Worm (Caenorhabditis elegans) whole organism, L1 larva: ENCODE results near the gene sri-28.
A peak's percentile ranks its signal among the peaks of the same experiment; 100 is the strongest.

Experiments
- C34B4.2 ChIP-seq: sonication (generic microtip); optimal IDR thresholded peaks from 2 replicates; lab custom pipeline; 2017; ENCODE audit warnings: mild to moderate bottlenecking, missing genetic modification characterization, missing compliant biosample characterization
- aha-1 ChIP-seq: fragments of 150-350 bp; optimal IDR thresholded peaks from 2 replicates; lab custom pipeline; 2014; ENCODE audit warnings: missing biosample characterization, missing genetic modification characterization
- aly-2 ChIP-seq: fragments of 150-350 bp; optimal IDR thresholded peaks from 2 replicates; lab custom pipeline; 2014; ENCODE audit warnings: missing biosample characterization, missing genetic modification characterization
- blmp-1 ChIP-seq: fragments of 150-350 bp; optimal IDR thresholded peaks from 2 replicates; lab custom pipeline; 2014; ENCODE audit warnings: missing biosample characterization, missing genetic modification characterization
- ces-1 ChIP-seq: fragments of 150-350 bp; optimal IDR thresholded peaks from 2 replicates; lab custom pipeline; 2014; ENCODE audit warnings: missing biosample characterization, missing genetic modification reagents, missing genetic modification characterization
- dpl-1 ChIP-seq, 3 experiments: fragments of 150-350 bp in 2 of 3; sonication (generic microtip) in 1 of 3; optimal IDR thresholded peaks; 2 replicates each; lab custom pipeline; 2014 to 2017; ENCODE audit warnings: missing biosample characterization in 3 of 3, missing genetic modification characterization in 3 of 3, missing genetic modification reagents in 3 of 3
- efl-1 ChIP-seq, 4 experiments: fragments of 150-350 bp; optimal IDR thresholded peaks in 3 of 4; peaks in 1 of 4; 1 replicate in 1 of 4; 2 replicates in 3 of 4; lab custom pipeline; 2014; ENCODE audit warnings: missing biosample characterization in 2 of 4, missing genetic modification characterization in 2 of 4, missing genetic modification reagents in 2 of 4
- efl-3 ChIP-seq: fragments of 200-800 bp; sonication (Bioruptor generic); optimal IDR thresholded peaks from 2 replicates; lab custom pipeline; 2018; ENCODE audit warnings: mild to moderate bottlenecking, missing genetic modification characterization, missing compliant biosample characterization
- egl-27 ChIP-seq, 2 experiments: fragments of 150-350 bp in 1 of 2; sonication (generic microtip); optimal IDR thresholded peaks; 3 replicates each; lab custom pipeline; 2017 to 2018; ENCODE audit warnings: missing biosample characterization in 2 of 2, missing genetic modification characterization in 2 of 2, missing genetic modification reagents in 2 of 2
- elt-2 ChIP-seq: sonication (generic microtip); optimal IDR thresholded peaks from 2 replicates; lab custom pipeline; 2016; ENCODE audit warnings: missing genetic modification characterization, mild to moderate bottlenecking, inconsistent platforms, missing compliant biosample characterization, missing genetic modification reagents
- ets-5 ChIP-seq: fragments of 200-800 bp; sonication (Bioruptor generic); IDR thresholded peaks from 2 replicates; pipeline ENCODE4 v1.3.6; 2022; ENCODE audit warnings: missing genetic modification characterization, missing compliant biosample characterization
- fkh-8 ChIP-seq: sonication (generic microtip); optimal IDR thresholded peaks from 2 replicates; lab custom pipeline; 2016; ENCODE audit warnings: mild to moderate bottlenecking, missing genetic modification characterization, missing compliant biosample characterization
- fos-1 ChIP-seq: fragments of 150-350 bp; optimal IDR thresholded peaks from 2 replicates; lab custom pipeline; 2014; ENCODE audit warnings: missing biosample characterization, missing genetic modification characterization
- hlh-4 ChIP-seq: sonication (generic microtip); optimal IDR thresholded peaks from 2 replicates; lab custom pipeline; 2016; ENCODE audit warnings: mild to moderate bottlenecking, missing genetic modification characterization, missing compliant biosample characterization
- lin-13 ChIP-seq: fragments of 150-350 bp; optimal IDR thresholded peaks from 2 replicates; lab custom pipeline; 2014; ENCODE audit warnings: missing biosample characterization, missing genetic modification reagents, missing genetic modification characterization
- lin-35 ChIP-seq, 2 experiments: fragments of 150-350 bp; optimal IDR thresholded peaks; 2 replicates each; lab custom pipeline; 2014; ENCODE audit warnings: missing biosample characterization in 2 of 2, missing genetic modification characterization in 2 of 2, missing genetic modification reagents in 2 of 2
- lin-39 ChIP-seq: fragments of 150-350 bp; optimal IDR thresholded peaks from 2 replicates; lab custom pipeline; 2014; ENCODE audit warnings: missing biosample characterization, missing genetic modification reagents, missing genetic modification characterization
- mab-9 ChIP-seq: fragments of 200-800 bp; sonication (Bioruptor generic); IDR thresholded peaks from 2 replicates; pipeline ENCODE4 v1.3.6; 2022; ENCODE audit warnings: missing genetic modification reagents, missing genetic modification characterization, missing compliant biosample characterization
- mdl-1 ChIP-seq, 2 experiments: fragments of 150-350 bp; optimal IDR thresholded peaks; 2 replicates each; lab custom pipeline; 2014 to 2017; ENCODE audit warnings: missing biosample characterization in 2 of 2, missing genetic modification characterization in 2 of 2, inconsistent platforms in 1 of 2
- nhr-11 ChIP-seq: fragments of 150-350 bp; optimal IDR thresholded peaks from 2 replicates; lab custom pipeline; 2014; ENCODE audit warnings: missing biosample characterization, missing genetic modification characterization
- nhr-28 ChIP-seq: fragments of 150-350 bp; optimal IDR thresholded peaks from 2 replicates; lab custom pipeline; 2014; ENCODE audit warnings: missing biosample characterization, missing genetic modification characterization
- nhr-47 ChIP-seq: sonication (generic microtip); optimal IDR thresholded peaks from 2 replicates; lab custom pipeline; 2016; ENCODE audit warnings: mild to moderate bottlenecking, missing genetic modification characterization, moderate library complexity, missing compliant biosample characterization
- nhr-71 ChIP-seq: sonication (generic microtip); optimal IDR thresholded peaks from 2 replicates; lab custom pipeline; 2016; ENCODE audit warnings: mild to moderate bottlenecking, missing genetic modification characterization, moderate library complexity, missing compliant biosample characterization
- pax-3 ChIP-seq: fragments of 200-800 bp; sonication (Bioruptor generic); optimal IDR thresholded peaks from 2 replicates; lab custom pipeline; 2018; ENCODE audit warnings: mild to moderate bottlenecking, missing genetic modification characterization, moderate library complexity, missing compliant biosample characterization
- skn-1 ChIP-seq: fragments of 150-350 bp; optimal IDR thresholded peaks from 2 replicates; lab custom pipeline; 2014; ENCODE audit warnings: missing biosample characterization, missing genetic modification characterization
- snu-23 ChIP-seq: sonication (generic microtip); optimal IDR thresholded peaks from 2 replicates; lab custom pipeline; 2016; ENCODE audit warnings: missing genetic modification characterization, missing compliant biosample characterization
- sptf-1 ChIP-seq: fragments of 150-350 bp; optimal IDR thresholded peaks from 2 replicates; lab custom pipeline; 2014; ENCODE audit warnings: missing biosample characterization, missing genetic modification characterization
- sup-37 ChIP-seq: fragments of 200-800 bp; sonication (Bioruptor generic); optimal IDR thresholded peaks from 2 replicates; lab custom pipeline; 2018; ENCODE audit warnings: mild to moderate bottlenecking, missing genetic modification characterization, missing compliant biosample characterization
- tlp-1 ChIP-seq: fragments of 150-350 bp; optimal IDR thresholded peaks from 2 replicates; lab custom pipeline; 2014; ENCODE audit warnings: missing biosample characterization, missing genetic modification characterization
- unc-86 ChIP-seq: sonication (generic microtip); optimal IDR thresholded peaks from 2 replicates; lab custom pipeline; 2016; ENCODE audit warnings: missing genetic modification characterization, missing compliant biosample characterization
- vab-15 ChIP-seq: sonication (generic microtip); optimal IDR thresholded peaks from 2 replicates; lab custom pipeline; 2017; ENCODE audit warnings: missing genotype, mild to moderate bottlenecking, missing genetic modification characterization, missing compliant biosample characterization
- ztf-4 ChIP-seq: fragments of 150-350 bp; optimal IDR thresholded peaks from 2 replicates; lab custom pipeline; 2014; ENCODE audit warnings: missing biosample characterization, missing genetic modification characterization

Gene sri-28

ce11 chrII:3078496-3078895, 30.0 kb downstream of the sri-28 start, which contains the start of gene copb-1:
copb-1 (plus strand) TSS chrII:3078796.
- TF ChIP-seq nhr-11 (tag; lab: Kevin White, UChicago): no peak
- TF ChIP-seq unc-86 (tag; lab: Kevin White, UChicago): no peak

- no peak for TF ChIP-seq sptf-1 (tag; lab: Kevin White, UChicago)
- TF ChIP-seq nhr-47 (tag; lab: Kevin White, UChicago): no peak
- TF ChIP-seq lin-13 (GFP tag; lab: Kevin White, UChicago): no peak
- no peak for TF ChIP-seq nhr-11 (tag; lab: Kevin White, UChicago)
- no peak for TF ChIP-seq efl-3 (GFP tag; lab: Kevin White, UChicago)
- TF ChIP-seq nhr-28 (tag; lab: Kevin White, UChicago): no peak
- no peak for TF ChIP-seq efl-1 (optimal IDR thresholded peaks at IDR 0.05; lab: Kevin White, UChicago)
- TF ChIP-seq efl-1 (GFP tag; optimal IDR thresholded peaks at IDR 0.05 in 1 of 2; lab: Kevin White, UChicago): peak in 1 of 2 experiments; percentile 27
These were observed 38.7 kb downstream of the sri-28 start for ce11 chrII:3087134-3087533.

ce11 chrII:3091268-3091667, 42.8 kb downstream of the sri-28 start, which contains the start of gene srg-21:
srg-21 (minus strand) TSS chrII:3091368.
- TF ChIP-seq C34B4.2 (tag; lab: Kevin White, UChicago) (no peak), vab-15 (tag; lab: Kevin White, UChicago) (no peak), efl-1 (optimal IDR thresholded peaks at IDR 0.05; lab: Kevin White, UChicago) (no peak), efl-1 (GFP tag; optimal IDR thresholded peaks at IDR 0.05 in 1 of 2; lab: Kevin White, UChicago) (peak in 1 of 2 experiments; percentile 4), blmp-1 (tag; lab: Kevin White, UChicago) (no peak), lin-39 (no peak)

DNA sequence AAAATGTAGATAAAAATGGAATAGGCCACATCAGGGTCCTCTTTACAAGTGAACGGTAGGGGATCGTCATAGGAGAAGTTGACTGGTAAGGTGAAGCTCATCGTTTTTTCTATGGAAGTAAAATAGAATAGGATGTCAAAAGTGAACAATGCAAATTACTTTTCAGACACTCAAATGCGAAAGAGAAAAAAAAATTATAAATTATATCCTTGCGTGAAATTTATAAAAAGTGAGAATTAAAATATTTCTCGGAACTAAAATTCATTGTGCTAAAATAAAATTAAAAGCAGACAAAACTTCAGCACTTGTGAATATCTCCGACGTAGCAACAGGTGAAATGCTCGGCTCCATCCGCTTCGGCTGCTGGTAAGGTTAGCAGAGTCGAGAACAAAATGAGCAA, 44.9 kb downstream of the sri-28 start, which contains the start of gene srg-22:
srg-22 (minus strand) TSS at position 101 of the 400 bp plus-strand sequence.
- TF ChIP-seq lin-39: no peak
- TF ChIP-seq hlh-4 (tag; lab: Kevin White, UChicago): peak; percentile 7
- no peak for TF ChIP-seq pax-3 (tag; lab: Kevin White, UChicago)
- TF ChIP-seq efl-1 (optimal IDR thresholded peaks at IDR 0.05; lab: Kevin White, UChicago): no peak
- no peak for TF ChIP-seq efl-1 (GFP tag; optimal IDR thresholded peaks at IDR 0.05 in 1 of 2; lab: Kevin White, UChicago)

- no peak for TF ChIP-seq snu-23 (GFP tag; lab: Kevin White, UChicago)
- TF ChIP-seq blmp-1 (tag; lab: Kevin White, UChicago): no peak
- no peak for TF ChIP-seq fkh-8
- TF ChIP-seq fos-1 (tag; lab: Kevin White, UChicago): no peak
- no peak for TF ChIP-seq mdl-1 (tag; optimal IDR thresholded peaks at IDR 0.05; lab: Kevin White, UChicago)
- no peak for TF ChIP-seq dpl-1 (GFP tag; optimal IDR thresholded peaks at IDR 0.05; lab: Kevin White, UChicago)
- TF ChIP-seq egl-27 (tag; optimal IDR thresholded peaks at IDR 0.05; lab: Kevin White, UChicago): no peak
- TF ChIP-seq mab-9 (GFP tag; lab: Robert Waterston, UW): no peak
- no peak for TF ChIP-seq sptf-1 (tag; lab: Kevin White, UChicago)
- no peak for TF ChIP-seq skn-1 (tag; lab: Kevin White, UChicago)
These were observed 47.6 kb downstream of the sri-28 start, which contains the start of gene srg-23 for ce11 chrII:3096060-3096459. srg-23 (minus strand) TSS chrII:3096160.

DNA sequence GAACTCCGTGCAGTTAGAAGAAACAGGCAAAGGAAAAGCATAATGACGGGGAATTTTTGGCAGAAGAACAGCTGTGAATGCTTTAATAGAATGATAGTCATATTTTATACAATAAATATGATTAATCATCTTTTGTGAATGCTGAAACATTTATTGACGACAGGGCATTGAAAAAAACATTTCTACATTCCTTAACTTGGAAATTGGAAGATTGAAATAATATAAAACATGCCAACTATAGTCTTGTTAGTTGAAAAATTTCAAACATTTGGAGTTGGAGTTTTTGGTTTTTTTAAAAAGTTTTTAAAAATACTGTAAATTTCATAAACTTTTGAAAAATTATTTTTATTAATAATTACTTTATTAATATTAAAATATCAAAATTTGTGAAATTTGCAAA, 48.4 kb downstream of the sri-28 start, which contains the start of gene Y25C1A.14:
Y25C1A.14 (minus strand) TSS at position 101 of the 400 bp plus-strand sequence.
- TF ChIP-seq lin-13 (GFP tag; lab: Kevin White, UChicago) (no peak), ets-5 (GFP tag; lab: Robert Waterston, UW) (no peak), ces-1 (GFP tag; lab: Kevin White, UChicago) (no peak), dpl-1 (GFP tag; optimal IDR thresholded peaks at IDR 0.05; lab: Kevin White, UChicago) (no peak), elt-2 (tag; lab: Kevin White, UChicago) (no peak), lin-35 (GFP tag; optimal IDR thresholded peaks at IDR 0.05; lab: Kevin White, UChicago) (no peak), nhr-71 (tag; lab: Kevin White, UChicago) (no peak), ztf-4 (tag; lab: Kevin White, UChicago) (no peak), nhr-47 (tag; lab: Kevin White, UChicago) (no peak), aly-2 (tag; lab: Kevin White, UChicago) (no peak), aha-1 (no peak), vab-15 (tag; lab: Kevin White, UChicago) (no peak), sup-37 (no peak), hlh-4 (tag; lab: Kevin White, UChicago) (no peak), tlp-1 (tag; lab: Kevin White, UChicago) (no peak), unc-86 (tag; lab: Kevin White, UChicago) (no peak)
